Worm (Caenorhabditis elegans) whole organism, dauer: Measurements from ENCODE around the gene ZK686.5.

Experiments used
- unc-62 ChIP-seq: sonication (generic microtip); optimal IDR thresholded peaks from 2 replicates; lab custom pipeline; 2017; ENCODE audit warnings: missing biosample characterization, missing genetic modification reagents, missing genetic modification characterization

The ZK686.5 gene

DNA sequence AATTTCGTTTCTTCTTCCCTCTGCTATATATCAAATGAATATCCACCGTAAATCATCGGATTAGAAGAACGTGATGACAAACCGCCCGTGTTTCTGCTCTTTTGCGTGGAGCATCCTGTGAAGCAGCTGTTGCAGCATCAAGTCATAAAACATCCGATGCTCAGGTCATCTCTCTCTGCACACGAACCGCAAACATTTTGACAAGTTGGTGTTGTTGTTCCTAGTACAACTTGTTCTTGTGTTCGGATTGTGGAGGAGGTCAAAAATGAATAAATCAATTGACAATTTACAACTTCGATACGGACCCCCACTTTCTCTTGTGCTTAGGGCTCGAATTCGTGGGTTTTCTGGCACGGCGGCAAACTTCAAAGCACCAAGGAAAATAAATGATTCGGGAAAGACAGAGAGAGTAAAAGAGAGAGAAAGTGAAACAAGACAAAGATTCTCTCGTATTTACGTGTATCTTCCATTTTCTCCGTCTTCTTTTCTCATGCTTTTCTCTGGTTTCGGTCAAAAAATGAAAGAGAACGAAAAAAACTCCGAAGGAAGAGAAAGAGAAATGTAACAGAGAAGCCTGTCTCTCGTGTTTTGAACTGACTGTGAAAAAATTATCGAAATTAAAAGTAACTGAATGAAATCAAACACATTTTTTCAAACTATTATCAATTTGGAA is 13.4 kb upstream of the ZK686.5 start:
- no peak for TF ChIP-seq unc-62 (GFP tag; lab: Kevin White, UChicago)

ce11 chrIII:7779313-7779712 is 12.0 kb upstream of the ZK686.5 start:
- TF ChIP-seq unc-62 (GFP tag; lab: Kevin White, UChicago), result no peak

DNA sequence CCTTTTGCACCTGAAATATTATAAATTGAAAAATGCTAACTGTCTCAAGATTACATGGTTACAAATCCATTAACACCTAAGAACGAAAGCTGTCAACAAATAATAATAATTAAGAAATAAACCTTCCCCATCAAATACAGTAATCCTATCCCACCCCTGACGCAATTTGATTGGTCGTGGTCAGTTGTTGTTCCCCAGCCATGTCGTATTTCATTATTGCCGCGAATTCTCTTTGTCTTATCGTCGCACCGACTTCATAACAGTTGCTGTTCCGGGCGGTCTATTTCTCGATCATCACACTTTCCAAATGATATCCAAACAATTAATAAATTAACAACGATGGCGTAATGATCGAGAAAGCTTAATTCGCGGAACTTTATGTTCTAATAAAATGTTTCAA is 11.2 kb upstream of the ZK686.5 start:
- no peak for TF ChIP-seq unc-62 (GFP tag; lab: Kevin White, UChicago)

DNA sequence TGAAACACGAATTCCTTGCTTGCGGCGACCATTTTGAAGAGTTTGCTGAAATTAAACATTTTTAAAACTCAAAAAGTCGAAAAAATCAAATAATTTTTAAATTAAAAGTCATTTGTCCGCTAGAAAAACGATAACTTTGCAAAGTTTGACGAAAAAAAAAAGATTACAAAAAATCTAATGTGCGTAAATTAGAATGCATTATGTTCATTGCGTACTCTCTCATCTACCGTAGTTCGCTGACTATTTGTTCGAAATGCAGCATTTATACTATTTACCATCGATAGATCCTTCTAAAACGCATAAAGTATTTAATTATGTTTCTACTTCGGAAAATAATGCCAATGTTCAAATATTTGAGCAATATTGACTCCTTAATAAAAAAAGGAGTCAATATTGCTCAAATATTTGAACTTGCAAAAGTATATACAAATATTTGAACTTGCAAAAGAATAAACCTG is 8.7 kb upstream of the ZK686.5 start, which contains the start of gene bath-15:
bath-15 (minus strand) TSS at position 51 of the 458 bp plus-strand sequence.
- no peak for TF ChIP-seq unc-62 (GFP tag; lab: Kevin White, UChicago)

DNA sequence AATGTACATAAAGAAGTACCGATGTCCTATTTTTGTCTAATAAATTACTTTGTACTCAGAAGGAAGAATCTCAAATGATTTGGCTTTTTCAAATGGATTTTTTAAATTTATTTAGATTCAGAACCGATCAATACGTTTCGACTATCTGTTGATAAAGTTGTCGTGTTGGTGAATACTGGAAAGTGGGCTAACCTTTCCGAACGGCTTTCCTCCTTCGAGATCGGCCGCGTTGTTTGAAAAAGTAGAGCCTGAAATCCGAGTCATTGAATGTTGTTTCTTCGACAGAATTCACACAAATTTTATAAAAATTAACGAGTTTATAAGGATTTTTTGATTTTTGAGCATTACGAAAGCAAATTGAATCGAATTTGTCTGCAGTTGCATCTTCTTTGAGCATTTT is 6.5 kb upstream of the ZK686.5 start:
- no peak for TF ChIP-seq unc-62 (GFP tag; lab: Kevin White, UChicago)

DNA sequence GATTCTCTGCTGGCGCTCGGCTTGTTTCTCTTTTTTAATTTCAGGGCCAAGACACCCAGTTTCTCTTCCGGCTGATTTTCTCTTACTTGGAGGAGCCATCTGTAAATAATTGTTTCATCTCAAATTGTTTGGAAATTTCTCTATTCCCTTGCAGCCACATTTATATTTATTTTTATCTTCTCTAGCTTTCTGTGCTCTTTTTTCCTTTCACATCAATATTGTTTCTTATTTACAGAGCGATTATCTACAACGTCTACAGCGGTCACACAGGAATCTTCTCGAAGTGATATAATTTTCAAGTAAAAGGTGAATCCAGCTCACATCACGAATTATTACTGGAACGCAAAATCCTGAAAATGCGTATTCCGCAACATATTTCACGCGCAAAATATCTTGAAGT is 5.6 kb upstream of the ZK686.5 start, which contains the start of the genes ZK686.6 and ZK686.1:
ZK686.6 (minus strand) TSS at position 101 of the 400 bp plus-strand sequence.
ZK686.1 (plus strand) TSS at position 234 of the 400 bp plus-strand sequence.
- no peak for TF ChIP-seq unc-62 (GFP tag; lab: Kevin White, UChicago)

ce11 chrIII:7769965-7770364 is 2.6 kb upstream of the ZK686.5 start, which contains the start of gene snu-23:
Gene snu-23, minus strand, starts transcription at chrIII:7770120.
- no peak for TF ChIP-seq unc-62 (GFP tag; lab: Kevin White, UChicago)

DNA sequence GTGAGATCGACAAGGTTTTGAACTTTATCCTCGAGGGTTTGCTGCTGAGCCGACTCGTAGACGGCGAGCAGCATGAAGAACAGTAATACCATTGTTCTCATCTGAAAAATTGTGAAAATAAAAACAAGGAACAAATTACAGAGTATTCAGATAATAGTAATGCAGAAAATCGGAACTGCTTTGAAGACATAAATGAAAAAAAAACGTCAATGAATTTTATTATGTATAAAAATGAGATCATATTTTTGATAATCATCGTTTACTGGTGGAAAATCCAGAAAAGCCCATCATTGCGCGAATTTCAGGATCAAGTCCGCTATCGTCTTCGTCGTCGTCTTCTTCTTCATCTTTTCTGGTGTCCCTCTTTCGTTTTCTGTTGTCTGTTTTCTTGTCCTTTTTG is 1.6 kb upstream of the ZK686.5 start, which contains the start of gene ZK686.3:
ZK686.3 (minus strand) TSS at position 101 of the 400 bp plus-strand sequence.
- TF ChIP-seq unc-62 (GFP tag; lab: Kevin White, UChicago), result no peak

DNA sequence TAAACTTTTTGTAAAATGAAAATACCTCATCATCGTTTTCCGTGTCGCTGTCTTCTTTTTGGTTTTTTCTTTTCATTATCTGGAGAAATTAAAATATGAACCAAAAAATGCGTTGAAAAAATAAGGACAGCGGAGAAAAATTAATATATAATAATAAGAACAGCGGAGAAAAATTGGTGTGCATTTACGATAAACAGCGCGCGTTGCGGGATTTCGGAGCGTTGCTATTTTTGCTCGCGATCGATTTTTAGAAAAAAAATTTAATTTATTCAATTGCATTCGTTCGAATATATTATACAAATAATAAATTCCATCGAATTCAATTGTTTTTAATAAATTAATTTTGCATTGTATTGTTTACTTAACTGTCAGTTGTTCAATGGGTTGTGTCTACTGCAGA is 1.3 kb downstream of the ZK686.5 start, which contains the start of gene ZK686.2:
ZK686.2 (minus strand) TSS at position 79 of the 400 bp plus-strand sequence.
- no peak for TF ChIP-seq unc-62 (GFP tag; lab: Kevin White, UChicago)

- no peak for TF ChIP-seq unc-62 (GFP tag; lab: Kevin White, UChicago)
Measured at ce11 chrIII:7763503-7763902, 3.8 kb downstream of the ZK686.5 start, which contains the start of gene mtx-2. Gene mtx-2, minus strand, starts transcription at chrIII:7763603.

DNA sequence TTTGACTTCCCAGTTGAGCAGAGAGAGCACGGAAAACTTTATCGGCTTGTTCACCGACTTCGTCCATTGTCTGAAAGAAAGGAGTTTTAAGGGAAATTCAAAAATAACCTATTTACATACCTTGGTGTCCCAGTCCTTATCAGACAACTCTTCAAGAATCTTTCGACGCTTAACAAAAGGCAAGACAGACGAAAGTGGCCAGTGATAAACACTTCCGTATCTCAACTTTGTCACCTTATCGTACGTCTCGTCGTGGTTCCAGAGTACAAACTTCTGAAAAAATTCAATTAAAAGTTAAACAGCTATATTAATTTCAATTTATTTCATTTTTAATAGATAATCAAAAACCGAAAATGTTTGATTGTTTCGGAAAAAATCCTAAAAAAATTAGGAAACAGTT is 5.1 kb downstream of the ZK686.5 start:
- TF ChIP-seq unc-62 (GFP tag; lab: Kevin White, UChicago), result no peak

DNA sequence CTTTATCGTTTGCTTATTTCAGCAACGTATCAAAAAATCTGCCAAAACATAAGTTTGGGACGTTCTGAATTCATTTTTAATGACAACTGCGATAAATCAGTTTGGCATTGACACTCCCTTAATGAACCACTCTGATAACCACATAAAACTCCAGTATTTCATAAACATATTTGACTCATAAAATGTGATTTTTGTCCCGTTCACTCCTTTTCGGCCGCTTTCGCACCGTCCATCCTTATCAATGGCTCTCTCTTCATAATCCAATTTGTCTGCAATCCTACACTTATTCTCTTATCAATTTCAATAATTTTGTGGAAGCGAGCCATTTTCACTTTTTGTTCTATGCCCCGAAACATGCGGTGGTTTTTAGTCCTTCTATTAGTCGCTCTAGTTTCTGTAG is 8.8 kb downstream of the ZK686.5 start, which contains the start of gene pcp-1:
pcp-1 (plus strand) TSS at position 342 of the 400 bp plus-strand sequence.
- no peak for TF ChIP-seq unc-62 (GFP tag; lab: Kevin White, UChicago)

- TF ChIP-seq unc-62 (GFP tag; lab: Kevin White, UChicago), result no peak
Measured at ce11 chrIII:7754348-7754747, 13.0 kb downstream of the ZK686.5 start, which contains the start of gene cdh-3. Gene cdh-3, minus strand, starts transcription at chrIII:7754448.

ce11 chrIII:7743183-7743582 is 24.1 kb downstream of the ZK686.5 start:
- TF ChIP-seq unc-62 (GFP tag; lab: Kevin White, UChicago), result no peak

- no peak for TF ChIP-seq unc-62 (GFP tag; lab: Kevin White, UChicago)
Measured at ce11 chrIII:7737646-7738258, 29.6 kb downstream of the ZK686.5 start.

DNA sequence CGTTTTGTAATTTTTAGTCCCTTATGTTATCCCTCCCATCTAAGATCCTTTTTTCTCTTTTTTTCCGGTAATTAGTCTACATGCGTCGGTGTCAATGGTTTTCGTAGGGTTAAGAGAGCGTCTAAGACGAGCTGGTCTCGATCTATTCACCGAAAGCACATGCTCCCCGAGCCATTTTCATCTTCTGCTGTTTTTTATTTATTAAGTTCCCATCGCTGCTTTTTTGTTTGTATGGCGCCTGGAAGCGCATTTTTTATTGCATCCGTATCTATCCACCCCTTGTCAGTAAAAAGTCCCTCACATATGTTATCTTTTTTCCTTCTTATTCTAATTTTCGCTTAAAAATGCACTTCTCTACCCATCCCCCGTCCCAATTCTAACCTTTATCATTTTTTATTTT is 30.5 kb downstream of the ZK686.5 start:
- no peak for TF ChIP-seq unc-62 (GFP tag; lab: Kevin White, UChicago)
